Fruit fly (Drosophila melanogaster) whole organism, pupa: ENCODE data around the gene Jhbp6.

Experiments
- CG13204 ChIP-seq: fragments of 200-800 bp; sonication (Bioruptor generic); optimal IDR thresholded peaks from 2 replicates; lab custom pipeline; 2018; ENCODE audit warnings: missing biosample characterization, mild to moderate bottlenecking, missing genetic modification characterization, moderate library complexity
- CG15710 ChIP-seq: fragments of 200-800 bp; sonication (Bioruptor generic); optimal IDR thresholded peaks from 2 replicates; lab custom pipeline; 2018; ENCODE audit warnings: missing biosample characterization, mild to moderate bottlenecking, missing genetic modification characterization, moderate library complexity
- CG17806 ChIP-seq: fragments of 200-800 bp; sonication (Bioruptor generic); optimal IDR thresholded peaks from 2 replicates; lab custom pipeline; 2018; ENCODE audit warnings: missing biosample characterization, mild to moderate bottlenecking, missing genetic modification characterization, moderate library complexity
- CG32121 ChIP-seq: fragments of 200-800 bp; sonication (Bioruptor generic); IDR thresholded peaks from 2 replicates; pipeline ENCODE4 v1.3.6; 2022; ENCODE audit warnings: missing biosample characterization, missing genetic modification characterization
- CG34367 ChIP-seq: fragments of 200-800 bp; sonication (Bioruptor generic); optimal IDR thresholded peaks from 2 replicates; lab custom pipeline; 2018; ENCODE audit warnings: missing biosample characterization, mild to moderate bottlenecking, missing genetic modification characterization
- CG8159 ChIP-seq: fragments of 200-800 bp; sonication (Bioruptor generic); optimal IDR thresholded peaks from 3 replicates; lab custom pipeline; 2018; ENCODE audit warnings: missing biosample characterization, mild to moderate bottlenecking, missing genetic modification characterization, moderate library complexity
- CG9948 ChIP-seq: fragments of 200-800 bp; sonication (Bioruptor generic); optimal IDR thresholded peaks from 2 replicates; lab custom pipeline; 2018; ENCODE audit warnings: missing biosample characterization, mild to moderate bottlenecking, missing genetic modification characterization, moderate library complexity
- EcR ChIP-seq: fragments of 200-800 bp; sonication (Bioruptor generic); optimal IDR thresholded peaks from 3 replicates; lab custom pipeline; 2019; ENCODE audit warnings: missing biosample characterization, missing genetic modification characterization, mild to moderate bottlenecking, moderate library complexity, missing genetic modification reagents
- Pif1B ChIP-seq: fragments of 200-800 bp; sonication (Bioruptor generic); optimal IDR thresholded peaks from 3 replicates; lab custom pipeline; 2016; ENCODE audit warnings: missing biosample characterization, missing genetic modification characterization
- Snoo ChIP-seq: fragments of 200-800 bp; sonication (Bioruptor generic); optimal IDR thresholded peaks from 3 replicates; lab custom pipeline; 2017; ENCODE audit warnings: missing biosample characterization, mild to moderate bottlenecking, missing genetic modification characterization, inconsistent platforms
- fd96Ca ChIP-seq: fragments of 200-800 bp; sonication (Bioruptor generic); IDR thresholded peaks from 3 replicates; pipeline ENCODE4 v1.3.6; 2022; ENCODE audit warnings: missing biosample characterization, missing genetic modification characterization
- gl ChIP-seq: fragments of 200-800 bp; sonication (Bioruptor generic); optimal IDR thresholded peaks from 2 replicates; lab custom pipeline; 2018; ENCODE audit warnings: missing biosample characterization, mild to moderate bottlenecking, missing genetic modification characterization
- rn ChIP-seq: fragments of 200-800 bp; sonication (Bioruptor generic); IDR thresholded peaks from 2 replicates; pipeline ENCODE4 v1.3.6; 2022; ENCODE audit warnings: missing biosample characterization, missing genetic modification characterization

DNA sequence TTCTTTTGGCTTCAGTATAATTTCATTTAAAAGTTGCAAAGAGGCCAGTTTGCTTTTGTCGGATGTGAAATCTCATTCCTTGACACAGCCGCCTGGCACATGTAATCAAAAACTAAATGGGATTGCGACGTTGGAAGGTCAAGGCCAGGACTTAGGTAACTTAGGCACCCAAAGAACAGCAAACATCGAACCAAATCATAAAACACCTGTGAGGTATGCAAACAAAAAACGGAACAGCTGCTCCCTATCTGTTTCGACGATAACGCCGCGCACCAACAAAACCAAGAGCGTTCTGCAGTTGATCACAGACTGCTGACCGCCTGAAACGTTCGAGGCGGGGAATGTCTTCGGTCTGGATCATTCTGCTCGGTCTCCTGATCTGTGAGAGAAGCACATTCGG, 29.4 kb downstream of the Jhbp6 start, which contains the start of gene CG45116:
- TF ChIP-seq rn (GFP tag; lab: Robert Waterston, UW): no peak
- no peak for TF ChIP-seq CG15710 (tag; lab: Kevin White, UChicago)
- no peak for TF ChIP-seq gl (tag; lab: Kevin White, UChicago)
- TF ChIP-seq CG34367 (tag; lab: Kevin White, UChicago): no peak
- TF ChIP-seq CG17806 (tag; lab: Kevin White, UChicago): no peak
- no peak for TF ChIP-seq CG9948 (tag; lab: Kevin White, UChicago)
- TF ChIP-seq Snoo (tag; lab: Kevin White, UChicago): no peak
- no peak for TF ChIP-seq CG8159 (tag; lab: Kevin White, UChicago)
- no peak for TF ChIP-seq EcR (GFP tag; lab: Kevin White, UChicago)
- TF ChIP-seq Pif1B (GFP tag; lab: Kevin White, UChicago): no peak
- no peak for TF ChIP-seq fd96Ca (GFP tag; lab: Robert Waterston, UW)
- no peak for TF ChIP-seq CG32121 (GFP tag; lab: Robert Waterston, UW)
- no peak for TF ChIP-seq CG13204 (GFP tag; lab: Kevin White, UChicago)
